Worm (Caenorhabditis elegans) whole organism, L4/young adult: ENCODE measurements around the gene F48F5.8.

Experiments used
- W03F9.2 ChIP-seq: fragments of 150-350 bp; optimal IDR thresholded peaks from 2 replicates; lab custom pipeline; 2014; ENCODE audit warnings: missing biosample characterization, missing genetic modification characterization
- dao-5 ChIP-seq: sonication (generic microtip); optimal IDR thresholded peaks from 2 replicates; lab custom pipeline; 2016; ENCODE audit warnings: missing genotype, missing genetic modification characterization, moderate library complexity, missing compliant biosample characterization
- him-1 ChIP-seq: sonication (generic microtip); optimal IDR thresholded peaks from 2 replicates; lab custom pipeline; 2016; ENCODE audit warnings: missing genotype, missing genetic modification reagents, missing genetic modification characterization, missing compliant biosample characterization

The F48F5.8 gene

DNA sequence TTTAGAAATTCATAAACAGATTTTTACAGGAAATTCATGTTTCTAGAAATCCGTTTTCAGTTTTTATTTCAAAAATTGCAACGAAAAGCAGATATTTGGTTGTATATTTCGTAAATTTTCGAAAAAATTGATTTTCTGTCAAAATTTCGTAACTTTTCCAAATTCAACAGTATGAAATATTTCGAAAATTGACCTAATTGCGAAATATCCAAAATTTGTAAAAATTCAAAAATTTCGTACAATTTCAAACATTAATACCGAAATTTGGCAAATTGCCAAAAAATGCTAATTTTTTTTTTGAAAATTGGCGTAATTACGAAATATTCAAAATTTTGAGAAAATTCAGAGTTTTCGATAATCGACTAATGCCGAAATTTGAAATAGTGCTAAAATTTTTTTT, 11.2 kb upstream of the F48F5.8 start:
- TF ChIP-seq him-1 (tag; lab: Kevin White, UChicago) = no peak
- TF ChIP-seq dao-5 = no peak
- TF ChIP-seq W03F9.2 (tag; lab: Kevin White, UChicago) = no peak

DNA sequence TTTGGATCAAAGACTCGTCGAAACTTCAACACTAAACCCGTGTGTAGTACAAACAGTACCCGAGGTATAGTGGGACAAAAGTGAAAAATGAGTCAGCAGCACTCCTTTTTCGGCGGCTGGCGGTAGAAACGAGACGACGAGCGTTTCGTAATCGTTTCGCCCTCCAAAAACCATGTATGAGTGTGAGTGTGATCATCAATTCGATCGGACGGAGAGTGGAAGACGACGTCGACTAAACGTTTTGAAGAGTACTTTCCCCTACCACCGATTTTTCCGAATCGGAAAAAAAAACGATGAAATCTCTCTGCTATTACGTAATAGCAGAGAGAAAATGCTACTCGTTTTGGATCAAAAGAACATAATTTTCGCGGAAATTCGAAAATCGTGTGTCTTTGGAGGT, 9.7 kb upstream of the F48F5.8 start:
- TF ChIP-seq him-1 (tag; lab: Kevin White, UChicago) (no peak), dao-5 (no peak), W03F9.2 (tag; lab: Kevin White, UChicago) (no peak)

DNA sequence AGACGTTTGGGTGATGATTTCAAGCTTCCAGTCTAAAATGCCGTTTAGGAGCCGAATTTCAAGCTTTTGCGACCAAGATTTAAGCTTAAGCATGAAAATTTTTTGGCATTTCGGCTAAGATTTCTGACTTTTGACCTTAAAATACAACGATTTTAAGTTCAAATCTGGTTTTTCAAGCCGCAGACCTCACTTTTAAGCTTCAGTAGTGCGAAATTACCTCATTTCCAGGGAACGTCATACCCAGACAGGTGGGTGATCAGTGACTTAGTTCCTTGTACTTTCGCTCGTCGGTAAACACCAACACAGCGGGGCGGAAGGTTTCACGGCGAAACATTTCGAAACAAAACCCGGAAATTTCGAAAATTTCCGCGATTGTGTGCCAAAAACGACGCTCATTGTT, 8.8 kb upstream of the F48F5.8 start:
- TF ChIP-seq W03F9.2 (tag; lab: Kevin White, UChicago) = no peak
- no peak for TF ChIP-seq dao-5
- TF ChIP-seq him-1 (tag; lab: Kevin White, UChicago) = no peak

DNA sequence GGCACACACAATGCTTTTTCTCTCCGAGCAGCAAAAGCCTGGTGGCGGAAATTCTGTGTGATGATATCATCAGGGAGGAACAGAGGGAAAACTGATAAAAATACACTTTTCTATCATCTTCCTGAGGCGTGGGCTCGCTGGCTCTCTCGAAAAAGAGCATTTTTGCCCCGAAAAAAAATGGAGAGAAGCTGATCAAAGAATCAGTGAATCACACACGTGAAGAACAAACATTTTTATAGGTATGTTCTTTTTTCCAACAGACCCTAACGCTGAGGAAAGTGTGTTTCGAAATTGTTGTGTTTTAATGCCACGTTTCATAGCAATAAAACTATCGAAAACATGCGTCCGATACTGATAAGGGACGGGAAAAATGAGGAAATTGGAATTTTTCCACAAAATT, 8.4 kb upstream of the F48F5.8 start:
- TF ChIP-seq him-1 (tag; lab: Kevin White, UChicago) (no peak), dao-5 (no peak), W03F9.2 (tag; lab: Kevin White, UChicago) (no peak)

DNA sequence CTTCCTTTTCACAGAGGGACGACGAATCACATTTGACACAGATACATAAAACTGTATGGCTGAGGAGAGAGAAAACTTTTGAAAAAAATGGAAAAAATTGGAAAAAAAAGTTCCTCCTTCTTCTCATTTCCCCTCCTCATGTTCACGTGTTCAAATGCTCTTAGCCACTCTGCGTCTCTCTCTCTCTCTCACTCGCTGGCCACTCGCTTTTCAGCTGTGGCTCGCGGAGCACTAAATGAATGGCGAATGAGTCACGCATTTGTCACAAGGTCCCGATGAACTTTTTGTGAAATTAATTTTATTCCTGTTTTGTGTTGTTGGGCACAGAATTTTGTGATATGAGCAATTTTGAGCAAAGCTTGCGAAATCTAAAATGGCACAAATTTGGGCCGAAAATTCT, 7.3 kb upstream of the F48F5.8 start:
- no peak for TF ChIP-seq dao-5
- no peak for TF ChIP-seq W03F9.2 (tag; lab: Kevin White, UChicago)
- no peak for TF ChIP-seq him-1 (tag; lab: Kevin White, UChicago)

DNA sequence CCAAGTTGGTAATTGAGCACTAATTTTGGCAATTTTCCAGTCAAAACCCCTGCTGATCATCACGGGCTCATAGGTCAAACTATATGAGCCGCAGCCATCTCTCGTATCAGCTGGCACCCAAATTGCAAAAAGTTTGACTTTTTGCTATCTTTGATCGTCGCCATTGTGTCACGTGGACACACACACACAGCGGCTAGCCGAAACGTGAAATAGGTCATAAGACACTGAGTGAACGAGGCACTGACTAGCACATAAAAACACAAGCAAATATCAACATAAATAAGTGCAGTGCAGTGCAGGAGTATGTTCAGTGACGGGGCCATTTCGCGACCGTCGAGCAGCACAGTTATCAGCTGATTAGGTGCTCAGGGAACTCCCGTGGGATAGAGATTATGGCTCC, 6.4 kb upstream of the F48F5.8 start:
- TF ChIP-seq him-1 (tag; lab: Kevin White, UChicago) (no peak), dao-5 (no peak), W03F9.2 (tag; lab: Kevin White, UChicago) (no peak)

DNA sequence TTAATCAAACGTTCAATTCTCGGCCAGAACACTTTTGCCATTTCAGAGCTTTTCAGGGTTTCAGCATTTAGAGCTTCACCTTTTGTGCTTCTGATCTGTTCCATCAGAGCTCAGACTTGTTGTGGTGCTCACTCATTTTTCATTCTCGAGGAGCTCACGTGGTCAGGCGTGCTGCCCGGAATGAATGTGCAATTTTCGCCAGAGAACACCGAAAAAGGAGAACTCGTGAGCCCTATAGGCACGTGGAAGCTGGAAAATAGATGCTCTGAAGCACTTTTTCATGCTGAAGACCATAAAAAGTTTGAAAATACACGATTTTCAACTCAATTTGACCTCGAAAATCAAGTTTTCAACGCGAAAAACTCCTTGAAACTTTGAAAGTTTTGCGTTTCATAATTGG, 5.5 kb upstream of the F48F5.8 start:
- TF ChIP-seq W03F9.2 (tag; lab: Kevin White, UChicago) (no peak), him-1 (tag; lab: Kevin White, UChicago) (no peak), dao-5 (no peak)

DNA sequence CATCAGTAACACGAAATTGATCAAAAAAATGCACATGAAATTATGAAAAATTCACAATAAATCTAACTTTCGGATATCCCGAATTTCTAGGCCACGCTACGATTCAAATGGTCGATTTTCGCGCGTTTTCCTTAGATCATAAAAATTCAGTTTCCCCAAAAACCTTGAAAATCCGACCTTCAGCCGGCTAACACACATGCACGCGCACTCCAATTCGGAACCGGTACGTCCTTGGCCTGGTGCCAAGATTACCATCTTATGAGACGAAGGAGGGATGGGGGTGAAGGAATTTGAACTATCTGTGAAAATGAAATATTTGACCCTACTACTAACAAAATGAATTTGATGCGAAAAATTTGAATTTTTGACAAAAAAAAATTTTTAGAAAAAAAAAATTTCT, 2.4 kb upstream of the F48F5.8 start:
- TF ChIP-seq dao-5 (no peak), W03F9.2 (tag; lab: Kevin White, UChicago) (no peak), him-1 (tag; lab: Kevin White, UChicago) (no peak)

DNA sequence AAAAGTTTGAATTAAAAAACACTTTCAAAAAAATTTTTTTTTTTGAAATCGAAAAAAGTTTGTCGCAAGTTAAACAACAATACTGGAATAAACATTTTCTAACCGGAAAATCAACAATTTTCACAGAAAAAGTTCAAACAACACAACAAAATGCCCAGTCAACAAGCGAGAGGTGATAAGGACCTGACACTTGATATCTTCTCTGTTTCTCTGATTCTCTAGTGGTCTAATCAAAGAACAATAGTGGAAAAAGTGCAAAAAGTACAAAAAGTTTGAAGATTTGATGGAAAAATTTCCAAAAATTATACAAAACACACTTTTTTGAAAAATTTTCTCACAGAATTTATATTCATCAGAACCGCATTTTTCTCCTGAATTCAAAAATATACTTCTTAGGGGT, 1.7 kb upstream of the F48F5.8 start:
- TF ChIP-seq dao-5 = no peak
- TF ChIP-seq W03F9.2 (tag; lab: Kevin White, UChicago) = no peak
- no peak for TF ChIP-seq him-1 (tag; lab: Kevin White, UChicago)

DNA sequence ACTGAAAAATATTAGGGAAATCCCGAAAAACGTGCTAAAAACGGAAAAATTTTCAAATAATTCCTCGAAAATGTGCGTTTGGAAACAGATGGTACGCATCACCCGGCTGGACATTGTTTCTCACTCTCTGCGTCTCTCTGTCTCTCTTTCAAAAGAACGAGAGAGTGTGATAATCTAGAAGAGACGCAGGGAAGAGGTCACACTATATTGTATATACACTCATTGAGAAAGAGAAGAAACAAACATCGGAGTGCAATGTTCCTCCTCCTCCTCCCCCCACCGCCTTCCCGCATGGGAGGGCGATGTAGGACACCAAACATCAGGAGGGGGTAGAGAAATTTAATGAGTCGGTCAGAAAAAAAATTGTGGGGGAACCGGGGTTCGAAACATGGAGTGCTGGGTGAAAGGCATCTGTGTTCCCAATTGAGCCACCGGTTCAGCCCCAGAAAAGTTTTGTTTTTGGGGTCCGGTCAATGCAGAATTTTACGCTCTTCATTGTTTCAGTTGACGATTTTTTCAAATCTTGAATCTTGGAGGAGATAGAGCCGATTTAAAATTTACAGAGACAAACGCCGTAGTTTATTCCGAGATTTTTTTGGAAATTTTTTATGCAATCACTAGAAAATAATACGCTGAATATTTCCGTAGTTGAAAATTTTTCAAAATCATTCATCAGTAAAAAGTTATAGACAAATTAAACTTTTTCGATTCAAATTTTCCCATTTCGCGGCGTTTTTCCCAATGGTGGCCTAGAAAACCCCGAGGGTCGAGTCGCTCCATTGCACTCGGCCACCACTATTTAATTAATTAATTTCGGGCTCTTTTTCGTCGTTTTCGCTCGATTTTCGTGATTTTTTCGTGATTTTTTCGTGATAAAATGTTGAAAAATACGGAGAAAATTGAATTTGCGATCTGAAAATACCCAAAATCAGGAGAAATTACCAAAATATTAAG, 636 bp upstream of the F48F5.8 start:
- peak; percentile 37 for TF ChIP-seq W03F9.2 (tag; lab: Kevin White, UChicago)
- TF ChIP-seq him-1 (tag; lab: Kevin White, UChicago) = no peak

DNA sequence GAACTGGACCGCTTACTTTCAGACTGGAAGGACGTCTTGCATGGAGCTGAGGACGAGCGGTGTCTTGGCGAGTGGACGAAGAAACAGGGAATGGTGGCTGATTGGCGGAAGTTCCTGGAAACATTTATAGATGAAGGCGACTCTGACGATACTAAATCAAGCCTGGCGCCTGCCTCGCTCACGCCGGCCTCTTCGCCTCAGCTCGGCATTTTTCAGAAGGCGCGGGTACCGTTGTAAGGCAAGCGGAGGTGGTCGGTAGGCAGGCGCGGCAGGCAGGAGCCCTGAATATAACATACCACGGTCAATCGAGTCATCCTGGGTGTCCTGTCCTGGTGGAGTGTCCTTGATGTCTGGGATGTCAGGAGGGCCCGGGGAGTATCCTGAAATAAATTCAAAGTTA, 20.8 kb downstream of the F48F5.8 start:
- TF ChIP-seq dao-5 (no peak), him-1 (tag; lab: Kevin White, UChicago) (no peak), W03F9.2 (tag; lab: Kevin White, UChicago) (no peak)

DNA sequence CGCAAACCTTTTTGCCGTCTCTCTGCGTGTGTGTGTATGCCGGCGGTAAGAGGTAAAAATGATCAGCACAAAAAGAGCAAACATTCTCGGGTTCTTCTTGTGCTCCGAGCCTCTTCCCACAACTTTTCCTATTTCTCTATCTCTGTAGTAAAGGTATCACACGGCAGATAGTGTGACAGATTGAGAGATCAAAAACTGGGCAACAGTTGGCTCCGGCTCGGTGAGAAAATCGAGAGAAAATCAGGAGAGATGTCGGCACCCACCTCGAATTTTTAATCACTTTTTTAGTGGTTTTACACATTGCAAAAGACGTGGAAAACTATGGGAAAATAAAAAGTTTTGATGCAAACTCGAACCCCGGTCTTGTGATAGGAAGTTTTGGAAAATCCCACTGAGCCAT, 26.7 kb downstream of the F48F5.8 start:
- no peak for TF ChIP-seq dao-5
- no peak for TF ChIP-seq W03F9.2 (tag; lab: Kevin White, UChicago)
- TF ChIP-seq him-1 (tag; lab: Kevin White, UChicago) = no peak

DNA sequence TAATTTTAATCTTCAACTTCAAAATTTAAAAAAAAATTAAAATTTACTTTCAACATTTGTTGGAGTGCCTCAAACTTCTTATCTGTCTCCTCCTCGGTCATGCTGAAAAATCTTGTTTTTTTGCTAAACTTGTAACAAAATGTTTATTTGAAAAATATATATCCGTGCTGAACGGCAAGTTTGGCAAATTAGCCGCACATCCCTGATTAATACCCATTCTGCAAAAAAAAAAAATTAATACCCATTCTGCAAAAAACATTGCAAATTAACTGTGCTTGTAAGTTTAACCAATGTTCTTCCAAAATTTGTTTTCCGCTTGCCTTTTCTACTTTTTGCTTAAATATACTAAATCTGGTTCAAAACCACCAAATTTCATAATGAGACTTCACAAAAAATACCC, 27.9 kb downstream of the F48F5.8 start, which contains the start of gene F48F5.6:
F48F5.6 (minus strand) TSS at position 101 of the 400 bp plus-strand sequence.
- no peak for TF ChIP-seq dao-5
- no peak for TF ChIP-seq him-1 (tag; lab: Kevin White, UChicago)
- TF ChIP-seq W03F9.2 (tag; lab: Kevin White, UChicago) = no peak

DNA sequence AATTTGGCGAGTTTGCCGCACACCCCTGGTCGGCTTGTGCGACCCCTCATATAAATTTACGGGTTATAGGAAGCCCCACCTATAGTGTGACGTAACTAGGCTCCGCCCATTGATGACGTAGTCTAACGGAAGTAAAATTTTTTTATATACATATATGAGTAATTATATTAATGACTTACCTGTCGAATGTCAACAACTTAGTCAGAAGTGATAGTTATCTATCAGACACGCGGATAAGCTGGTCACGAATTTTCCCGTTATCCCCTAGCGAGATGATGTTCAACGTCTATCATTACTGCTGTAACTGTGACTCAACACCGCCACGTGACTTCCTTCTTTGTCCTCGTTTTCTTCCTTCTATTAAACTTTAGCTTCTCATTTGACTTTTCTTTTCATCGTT, 28.7 kb downstream of the F48F5.8 start, which contains the start of gene srd-70:
srd-70 (plus strand) TSS at position 301 of the 400 bp plus-strand sequence.
- no peak for TF ChIP-seq dao-5
- TF ChIP-seq him-1 (tag; lab: Kevin White, UChicago) = no peak
- TF ChIP-seq W03F9.2 (tag; lab: Kevin White, UChicago) = no peak
